Worm (Caenorhabditis elegans) whole organism, midembryonic: ENCODE results near the gene rhr-2.

Experiments used
- med-1 ChIP-seq: sonication (generic microtip); optimal IDR thresholded peaks from 2 replicates; lab custom pipeline; 2017; ENCODE audit warnings: missing genetic modification characterization, mild to moderate bottlenecking, missing compliant biosample characterization, antibody characterized with exemption, missing genetic modification reagents; ENCODE audit not compliant: insufficient read depth
- tab-1 ChIP-seq: fragments of 200-800 bp; sonication (Bioruptor generic); IDR thresholded peaks from 2 replicates; pipeline ENCODE4 v1.3.6; 2022; ENCODE audit warnings: missing genetic modification characterization, missing compliant biosample characterization

DNA sequence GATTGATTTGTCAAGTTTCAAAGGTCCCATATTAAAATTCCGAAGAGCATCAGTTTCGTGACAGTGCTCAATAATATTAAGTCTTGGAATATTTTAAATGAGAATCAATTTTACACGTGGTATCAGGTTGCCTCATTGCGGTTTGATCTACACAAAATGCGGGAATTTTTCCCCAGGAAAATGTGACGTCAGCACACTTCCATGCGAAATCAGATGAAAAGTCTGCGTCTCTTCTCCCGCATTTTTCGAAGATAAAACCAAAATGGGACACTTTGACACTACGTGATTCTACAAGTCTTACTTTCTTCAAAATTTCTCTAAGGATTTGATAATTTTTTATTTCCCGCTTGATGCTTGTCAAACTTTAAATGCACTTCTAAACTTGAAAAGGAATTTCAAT is 7.1 kb downstream of the rhr-2 start:
- TF ChIP-seq med-1 (GFP tag; lab: Kevin White, UChicago) (no peak), tab-1 (GFP tag; lab: Robert Waterston, UW) (no peak)
